Worm (Caenorhabditis elegans) whole organism, L1 larva: ENCODE measurements around the gene tbx-41.

ENCODE experiments used
- C16A3.4 ChIP-seq: fragments of 150-350 bp; optimal IDR thresholded peaks from 2 replicates; lab custom pipeline; 2014; ENCODE audit warnings: missing biosample characterization, missing genetic modification characterization
- C34B4.2 ChIP-seq: sonication (generic microtip); optimal IDR thresholded peaks from 2 replicates; lab custom pipeline; 2017; ENCODE audit warnings: mild to moderate bottlenecking, missing genetic modification characterization, missing compliant biosample characterization
- F16B12.6 ChIP-seq: fragments of 150-350 bp; optimal IDR thresholded peaks from 2 replicates; lab custom pipeline; 2014; ENCODE audit warnings: missing biosample characterization, missing genetic modification characterization
- aha-1 ChIP-seq: fragments of 150-350 bp; optimal IDR thresholded peaks from 2 replicates; lab custom pipeline; 2014; ENCODE audit warnings: missing biosample characterization, missing genetic modification characterization
- aly-2 ChIP-seq: fragments of 150-350 bp; optimal IDR thresholded peaks from 2 replicates; lab custom pipeline; 2014; ENCODE audit warnings: missing biosample characterization, missing genetic modification characterization
- ceh-90 ChIP-seq: sonication (generic microtip); optimal IDR thresholded peaks from 2 replicates; lab custom pipeline; 2016; ENCODE audit warnings: missing genetic modification characterization, missing compliant biosample characterization
- dsc-1 ChIP-seq: sonication (generic microtip); optimal IDR thresholded peaks from 2 replicates; lab custom pipeline; 2016; ENCODE audit warnings: mild to moderate bottlenecking, missing genetic modification characterization, missing compliant biosample characterization
- efl-3 ChIP-seq: fragments of 200-800 bp; sonication (Bioruptor generic); optimal IDR thresholded peaks from 2 replicates; lab custom pipeline; 2018; ENCODE audit warnings: mild to moderate bottlenecking, missing genetic modification characterization, missing compliant biosample characterization
- egl-13 ChIP-seq: sonication (generic microtip); optimal IDR thresholded peaks from 2 replicates; lab custom pipeline; 2016; ENCODE audit warnings: missing genotype, missing genetic modification reagents, missing genetic modification characterization, missing compliant biosample characterization
- egl-27 ChIP-seq, 2 experiments: fragments of 150-350 bp in 1 of 2; sonication (generic microtip); optimal IDR thresholded peaks; 3 replicates each; lab custom pipeline; 2017 to 2018; ENCODE audit warnings: missing biosample characterization in 2 of 2, missing genetic modification characterization in 2 of 2, missing genetic modification reagents in 2 of 2
- elt-2 ChIP-seq: sonication (generic microtip); optimal IDR thresholded peaks from 2 replicates; lab custom pipeline; 2016; ENCODE audit warnings: missing genetic modification characterization, mild to moderate bottlenecking, inconsistent platforms, missing compliant biosample characterization, missing genetic modification reagents
- elt-3 ChIP-seq, 6 experiments: fragments of 150-350 bp in 1 of 6; sonication (generic microtip); optimal IDR thresholded peaks; 2 replicates each; lab custom pipeline; 2017 to 2018; ENCODE audit warnings: missing biosample characterization in 6 of 6, missing genetic modification characterization in 6 of 6, inconsistent platforms in 1 of 6
- fkh-10 ChIP-seq: sonication (generic microtip); optimal IDR thresholded peaks from 2 replicates; lab custom pipeline; 2017; ENCODE audit warnings: missing biosample characterization, missing genetic modification reagents, missing genetic modification characterization
- fkh-4 ChIP-seq: sonication (generic microtip); optimal IDR thresholded peaks from 2 replicates; lab custom pipeline; 2016; ENCODE audit warnings: missing compliant biosample characterization, missing genetic modification characterization, borderline replicate concordance
- fkh-8 ChIP-seq: sonication (generic microtip); optimal IDR thresholded peaks from 2 replicates; lab custom pipeline; 2016; ENCODE audit warnings: mild to moderate bottlenecking, missing genetic modification characterization, missing compliant biosample characterization
- fos-1 ChIP-seq: fragments of 150-350 bp; optimal IDR thresholded peaks from 2 replicates; lab custom pipeline; 2014; ENCODE audit warnings: missing biosample characterization, missing genetic modification characterization
- grh-1 ChIP-seq: fragments of 200-800 bp; sonication (Bioruptor generic); IDR thresholded peaks from 2 replicates; pipeline ENCODE4 v1.3.6; 2022; ENCODE audit warnings: missing genetic modification reagents, missing genetic modification characterization, missing compliant biosample characterization
- hlh-17 ChIP-seq: fragments of 200-800 bp; sonication (Bioruptor generic); optimal IDR thresholded peaks from 2 replicates; lab custom pipeline; 2018; ENCODE audit warnings: missing genetic modification characterization, mild to moderate bottlenecking, missing compliant biosample characterization, moderate library complexity, borderline replicate concordance
- hlh-4 ChIP-seq: sonication (generic microtip); optimal IDR thresholded peaks from 2 replicates; lab custom pipeline; 2016; ENCODE audit warnings: mild to moderate bottlenecking, missing genetic modification characterization, missing compliant biosample characterization
- irx-1 ChIP-seq: sonication (generic microtip); optimal IDR thresholded peaks from 2 replicates; lab custom pipeline; 2016; ENCODE audit warnings: missing genetic modification characterization, missing compliant biosample characterization
- isw-1 ChIP-seq: fragments of 200-800 bp; sonication (Bioruptor generic); IDR thresholded peaks from 2 replicates; pipeline ENCODE4 v1.3.6; 2022; ENCODE audit warnings: missing genetic modification characterization, missing compliant biosample characterization
- lin-13 ChIP-seq: fragments of 150-350 bp; optimal IDR thresholded peaks from 2 replicates; lab custom pipeline; 2014; ENCODE audit warnings: missing biosample characterization, missing genetic modification reagents, missing genetic modification characterization
- lin-15B ChIP-seq: fragments of 150-350 bp; sonication (generic microtip); optimal IDR thresholded peaks from 3 replicates; lab custom pipeline; 2014; ENCODE audit warnings: missing biosample characterization, missing genetic modification characterization
- lin-35 ChIP-seq, 2 experiments: fragments of 150-350 bp; optimal IDR thresholded peaks; 2 replicates each; lab custom pipeline; 2014; ENCODE audit warnings: missing biosample characterization in 2 of 2, missing genetic modification characterization in 2 of 2, missing genetic modification reagents in 2 of 2
- mab-9 ChIP-seq: fragments of 200-800 bp; sonication (Bioruptor generic); IDR thresholded peaks from 2 replicates; pipeline ENCODE4 v1.3.6; 2022; ENCODE audit warnings: missing genetic modification reagents, missing genetic modification characterization, missing compliant biosample characterization
- mdl-1 ChIP-seq, 2 experiments: fragments of 150-350 bp; optimal IDR thresholded peaks; 2 replicates each; lab custom pipeline; 2014 to 2017; ENCODE audit warnings: missing biosample characterization in 2 of 2, missing genetic modification characterization in 2 of 2, inconsistent platforms in 1 of 2
- mef-2 ChIP-seq: fragments of 150-350 bp; optimal IDR thresholded peaks from 2 replicates; lab custom pipeline; 2014; ENCODE audit warnings: missing biosample characterization, missing genetic modification characterization
- mep-1 ChIP-seq: fragments of 150-350 bp; optimal IDR thresholded peaks from 2 replicates; lab custom pipeline; 2014; ENCODE audit warnings: missing biosample characterization, missing genetic modification characterization
- nhr-19 ChIP-seq: fragments of 200-800 bp; sonication (Bioruptor generic); conservative IDR thresholded peaks from 2 replicates; pipeline ENCODE4 v1.3.6; 2022; ENCODE audit warnings: missing genetic modification characterization, missing compliant biosample characterization
- nhr-20 ChIP-seq: sonication (generic microtip); optimal IDR thresholded peaks from 2 replicates; lab custom pipeline; 2016; ENCODE audit warnings: mild to moderate bottlenecking, missing genetic modification characterization, missing compliant biosample characterization
- nhr-76 ChIP-seq: sonication (generic microtip); optimal IDR thresholded peaks from 2 replicates; lab custom pipeline; 2017; ENCODE audit warnings: missing biosample characterization, missing genetic modification characterization
- nhr-84 ChIP-seq: sonication (generic microtip); optimal IDR thresholded peaks from 2 replicates; lab custom pipeline; 2017; ENCODE audit warnings: missing biosample characterization, missing genetic modification characterization
- nhr-85 ChIP-seq: sonication (generic microtip); peaks from one replicate; lab custom pipeline; 2016; ENCODE audit warnings: missing genetic modification characterization, inconsistent platforms, missing compliant biosample characterization
- nhr-90 ChIP-seq: sonication (generic microtip); optimal IDR thresholded peaks from 2 replicates; lab custom pipeline; 2016; ENCODE audit warnings: mild to moderate bottlenecking, missing genetic modification characterization, missing compliant biosample characterization; ENCODE audit not compliant: poor library complexity
- pag-3 ChIP-seq: sonication (generic microtip); optimal IDR thresholded peaks from 2 replicates; lab custom pipeline; 2017; ENCODE audit warnings: missing genetic modification characterization, mild to moderate bottlenecking, missing compliant biosample characterization, antibody characterized with exemption, borderline replicate concordance; ENCODE audit not compliant: insufficient read depth
- pqm-1 ChIP-seq: sonication (generic microtip); optimal IDR thresholded peaks from 3 replicates; lab custom pipeline; 2017; ENCODE audit warnings: missing biosample characterization, missing genetic modification characterization
- snpc-4 ChIP-seq: fragments of 150-350 bp; optimal IDR thresholded peaks from 2 replicates; lab custom pipeline; 2014; ENCODE audit warnings: missing biosample characterization, missing genetic modification characterization
- snu-23 ChIP-seq: sonication (generic microtip); optimal IDR thresholded peaks from 2 replicates; lab custom pipeline; 2016; ENCODE audit warnings: missing genetic modification characterization, missing compliant biosample characterization
- sox-4 ChIP-seq: sonication (generic microtip); optimal IDR thresholded peaks from 2 replicates; lab custom pipeline; 2016; ENCODE audit warnings: missing genetic modification characterization, missing compliant biosample characterization
- sup-37 ChIP-seq: fragments of 200-800 bp; sonication (Bioruptor generic); optimal IDR thresholded peaks from 2 replicates; lab custom pipeline; 2018; ENCODE audit warnings: mild to moderate bottlenecking, missing genetic modification characterization, missing compliant biosample characterization
- swsn-7 ChIP-seq: sonication (generic microtip); optimal IDR thresholded peaks from 2 replicates; lab custom pipeline; 2016; ENCODE audit warnings: missing genetic modification characterization, missing compliant biosample characterization
- tbx-2 ChIP-seq: sonication (generic microtip); optimal IDR thresholded peaks from 2 replicates; lab custom pipeline; 2016; ENCODE audit warnings: missing genetic modification characterization, missing compliant biosample characterization
- tlp-1 ChIP-seq: fragments of 150-350 bp; optimal IDR thresholded peaks from 2 replicates; lab custom pipeline; 2014; ENCODE audit warnings: missing biosample characterization, missing genetic modification characterization
- unc-30 ChIP-seq: sonication (generic microtip); optimal IDR thresholded peaks from 2 replicates; lab custom pipeline; 2017; ENCODE audit warnings: missing biosample characterization, missing genetic modification characterization
- unc-86 ChIP-seq: sonication (generic microtip); optimal IDR thresholded peaks from 2 replicates; lab custom pipeline; 2016; ENCODE audit warnings: missing genetic modification characterization, missing compliant biosample characterization
- vab-15 ChIP-seq: sonication (generic microtip); optimal IDR thresholded peaks from 2 replicates; lab custom pipeline; 2017; ENCODE audit warnings: missing genotype, mild to moderate bottlenecking, missing genetic modification characterization, missing compliant biosample characterization
- xbp-1 ChIP-seq: sonication (generic microtip); optimal IDR thresholded peaks from 2 replicates; lab custom pipeline; 2016; ENCODE audit warnings: missing genetic modification characterization, missing compliant biosample characterization
- zip-4 ChIP-seq: fragments of 200-800 bp; sonication (Bioruptor generic); optimal IDR thresholded peaks from 2 replicates; lab custom pipeline; 2018; ENCODE audit warnings: mild to moderate bottlenecking, missing genetic modification characterization, moderate library complexity, missing compliant biosample characterization
- ztf-11 ChIP-seq, 2 experiments: sonication (generic microtip); optimal IDR thresholded peaks; 2 replicates each; lab custom pipeline; 2016 to 2017; ENCODE audit warnings: missing genetic modification characterization in 2 of 2, missing biosample characterization in 1 of 2, missing compliant biosample characterization in 1 of 2

The tbx-41 gene

DNA sequence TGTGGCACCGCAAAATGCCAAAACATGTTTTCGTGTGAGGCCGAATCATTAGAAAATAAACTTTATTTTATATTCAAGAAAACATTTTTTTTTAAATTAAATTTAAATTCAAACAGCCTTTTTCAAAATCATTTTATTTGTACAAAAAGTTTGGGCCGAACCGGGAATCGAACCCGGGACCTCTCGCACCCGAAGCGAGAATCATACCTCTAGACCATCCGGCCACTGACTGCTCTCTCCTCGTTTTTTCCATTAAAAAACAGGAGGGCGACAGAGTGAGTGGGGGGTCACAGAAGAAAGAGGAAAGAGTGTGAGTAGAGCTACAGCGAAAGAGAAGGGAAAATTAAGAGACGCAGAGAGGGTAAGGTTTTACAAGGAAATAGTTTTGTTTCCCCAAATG, 15.6 kb downstream of the tbx-41 start (continued):
- TF ChIP-seq egl-13 (tag; lab: Kevin White, UChicago): peak; percentile 36
- peak; percentile 48 for TF ChIP-seq irx-1 (tag; lab: Kevin White, UChicago)
- TF ChIP-seq elt-2 (tag; lab: Kevin White, UChicago): no peak
- peak; percentile 55 for TF ChIP-seq C16A3.4 (tag; lab: Kevin White, UChicago)
- peak; percentile 66 for TF ChIP-seq nhr-20 (tag; lab: Kevin White, UChicago)
- peak; percentile 25 for TF ChIP-seq sox-4 (tag; lab: Kevin White, UChicago)
- no peak for TF ChIP-seq efl-3 (GFP tag; lab: Kevin White, UChicago)
- no peak for TF ChIP-seq aha-1
- TF ChIP-seq sup-37 (GFP tag; lab: Kevin White, UChicago): peak; percentile 47
- no peak for TF ChIP-seq ceh-90
- no peak for TF ChIP-seq grh-1 (GFP tag; lab: Robert Waterston, UW)
- TF ChIP-seq unc-86 (tag; lab: Kevin White, UChicago): peak; percentile 31
- TF ChIP-seq hlh-4 (tag; lab: Kevin White, UChicago): no peak
- TF ChIP-seq mab-9 (GFP tag; lab: Robert Waterston, UW): 0 out of 2 replicates have a peak, but pooled peaks have one; percentile 32
- no peak for TF ChIP-seq hlh-17 (GFP tag; lab: Kevin White, UChicago)
- TF ChIP-seq nhr-85: peak; percentile 71
- no peak for TF ChIP-seq nhr-76 (tag; lab: Kevin White, UChicago)
- peak; percentile 60 for TF ChIP-seq snpc-4 (tag; lab: Kevin White, UChicago)
- peak; percentile 67 for TF ChIP-seq tbx-2 (tag; lab: Kevin White, UChicago)
- no peak for TF ChIP-seq egl-27 (tag; optimal IDR thresholded peaks at IDR 0.05; lab: Kevin White, UChicago)
- no peak for TF ChIP-seq vab-15 (tag; lab: Kevin White, UChicago)
- TF ChIP-seq lin-35 (GFP tag; optimal IDR thresholded peaks at IDR 0.05; lab: Kevin White, UChicago): peak in 1 of 2 experiments; percentile 66
- no peak for TF ChIP-seq nhr-84 (tag; lab: Kevin White, UChicago)
- no peak for TF ChIP-seq pqm-1 (tag; lab: Kevin White, UChicago)
- peak; percentile 46 for TF ChIP-seq lin-13 (GFP tag; lab: Kevin White, UChicago)
- no peak for TF ChIP-seq mef-2 (tag; lab: Kevin White, UChicago)
- no peak for TF ChIP-seq unc-30 (tag; lab: Kevin White, UChicago)
- peak; percentile 87 for TF ChIP-seq snu-23
- TF ChIP-seq tlp-1 (tag; lab: Kevin White, UChicago): no peak
- TF ChIP-seq swsn-7 (tag; lab: Kevin White, UChicago): peak; percentile 65
- peak; percentile 12 for TF ChIP-seq fkh-10 (GFP tag; lab: Kevin White, UChicago)
- no peak for TF ChIP-seq pag-3 (tag; lab: Kevin White, UChicago)
- TF ChIP-seq mdl-1 (tag; optimal IDR thresholded peaks at IDR 0.05; lab: Kevin White, UChicago): peak in 1 of 2 experiments; percentile 37
- TF ChIP-seq mep-1 (tag; lab: Kevin White, UChicago): peak; percentile 75
- TF ChIP-seq fos-1 (tag; lab: Kevin White, UChicago): no peak
- TF ChIP-seq fkh-8 (tag; lab: Kevin White, UChicago): peak; percentile 26
- TF ChIP-seq xbp-1 (tag; lab: Kevin White, UChicago): peak; percentile 56
- TF ChIP-seq nhr-19 (GFP tag; lab: Robert Waterston, UW): peak; percentile 78
- TF ChIP-seq zip-4 (GFP tag; lab: Kevin White, UChicago): no peak
- no peak for TF ChIP-seq fkh-4 (tag; lab: Kevin White, UChicago)
- TF ChIP-seq nhr-90: peak; percentile 73
- TF ChIP-seq dsc-1 (tag; lab: Kevin White, UChicago): peak; percentile 81
- TF ChIP-seq isw-1 (GFP tag; lab: Robert Waterston, UW): peak; percentile 24
- TF ChIP-seq F16B12.6: no peak
- TF ChIP-seq C34B4.2: no peak
- TF ChIP-seq aly-2 (tag; lab: Kevin White, UChicago): no peak
- peak in 1 of 2 experiments; percentile 29 for TF ChIP-seq ztf-11 (tag; optimal IDR thresholded peaks at IDR 0.05; lab: Kevin White, UChicago)
- TF ChIP-seq lin-15B: no peak
- TF ChIP-seq elt-3 (tag; optimal IDR thresholded peaks at IDR 0.05; lab: Kevin White, UChicago): no peak
